Fruit fly (Drosophila melanogaster) Kc167 (cell line): ENCODE measurements around the gene CG42512.

Experiments
- Sin3A ChIP-seq: fragments of >200 bp; optimal IDR thresholded peaks from 2 replicates; lab custom pipeline; 2018; ENCODE audit warnings: missing external identifiers
- h ChIP-seq: fragments of >200 bp; optimal IDR thresholded peaks from 3 replicates; lab custom pipeline; 2018; ENCODE audit warnings: missing external identifiers
- insv ChIP-seq: fragments of >200 bp; optimal IDR thresholded peaks from 3 replicates; lab custom pipeline; 2018; ENCODE audit warnings: missing external identifiers
- psq ChIP-seq: fragments of >200 bp; optimal IDR thresholded peaks from 2 replicates; lab custom pipeline; 2017; ENCODE audit warnings: missing external identifiers
- ttk ChIP-seq: sonication (Bioruptor generic); optimal IDR thresholded peaks from 2 replicates; lab custom pipeline; 2017; ENCODE audit warnings: missing external identifiers

DNA sequence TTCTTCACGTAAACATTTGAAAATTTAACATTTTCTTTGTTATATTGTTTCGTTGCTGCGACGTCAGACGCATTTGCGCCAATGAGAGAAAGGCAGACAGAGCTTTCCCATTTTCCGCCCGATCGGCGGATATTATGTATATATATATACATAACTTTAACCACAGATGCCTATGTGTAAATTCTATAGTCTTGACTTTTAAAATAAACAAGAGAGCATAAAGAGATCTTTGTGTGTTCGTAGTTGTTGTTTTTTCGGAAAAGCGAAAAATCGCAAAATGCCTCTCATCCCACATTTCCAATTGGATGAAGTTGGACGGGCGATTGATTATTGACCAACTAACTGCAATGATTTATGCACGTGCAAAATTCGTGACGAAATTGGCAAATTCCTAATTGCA is 25.5 kb downstream of the CG42512 start, which contains the start of gene CG13012:
- no peak for TF ChIP-seq insv (lab: Kevin White, UChicago)
- no peak for TF ChIP-seq h (lab: Kevin White, UChicago)
- TF ChIP-seq psq (lab: Kevin White, UChicago) = no peak
- TF ChIP-seq Sin3A (lab: Kevin White, UChicago) = no peak
- TF ChIP-seq ttk (lab: Kevin White, UChicago) = no peak
